Worm (Caenorhabditis elegans): ENCODE results near the gene R09H10.6.

- TF ChIP-seq pha-4 (tag; optimal IDR thresholded peaks at IDR 0.05) (no peak), lsy-2 (tag; optimal IDR thresholded peaks at IDR 0.05) (no peak), mep-1 (tag; optimal IDR thresholded peaks at IDR 0.05) (no peak), nhr-12 (tag; optimal IDR thresholded peaks at IDR 0.05) (no peak)
Measured at ce11 chrIV:10590649-10591048, 17.7 kb upstream of the R09H10.6 start, which contains the start of the genes C43F9.5 and nkb-2.

All from whole organism, mixed stage, embryonic.